Worm (Caenorhabditis elegans) whole organism, L4/young adult: ENCODE measurements around the gene nhr-44.

Experiments used
- W03F9.2 ChIP-seq: fragments of 150-350 bp; optimal IDR thresholded peaks from 2 replicates; lab custom pipeline; 2014; ENCODE audit warnings: missing biosample characterization, missing genetic modification characterization
- dao-5 ChIP-seq: sonication (generic microtip); optimal IDR thresholded peaks from 2 replicates; lab custom pipeline; 2016; ENCODE audit warnings: missing genotype, missing genetic modification characterization, moderate library complexity, missing compliant biosample characterization
- him-1 ChIP-seq: sonication (generic microtip); optimal IDR thresholded peaks from 2 replicates; lab custom pipeline; 2016; ENCODE audit warnings: missing genotype, missing genetic modification reagents, missing genetic modification characterization, missing compliant biosample characterization

nhr-44 gene

DNA sequence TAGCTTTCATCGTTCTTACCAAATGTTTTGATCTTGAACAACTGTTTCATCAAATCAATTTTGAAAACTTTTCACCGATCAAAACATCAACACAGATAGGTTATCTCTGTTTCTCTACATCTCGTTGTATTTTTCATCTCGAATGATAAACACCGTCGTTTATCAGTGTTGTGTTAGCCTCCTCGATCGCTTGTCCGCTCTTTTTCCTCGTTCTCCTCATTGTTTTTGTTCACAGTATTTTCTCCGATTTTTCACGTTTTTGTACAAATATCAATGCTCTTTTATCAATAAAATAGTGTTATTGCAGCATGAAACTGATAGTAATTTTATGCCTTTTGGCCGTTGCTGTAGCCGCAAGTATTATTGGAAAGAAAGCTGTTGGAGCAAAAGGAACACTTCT is 41.1 kb downstream of the nhr-44 start, which contains the start of gene ttr-47:
Gene ttr-47 (plus strand): TSS at position 308 of the 400 bp plus-strand sequence.
- TF ChIP-seq W03F9.2 (tag; lab: Kevin White, UChicago) (no peak), him-1 (no peak), dao-5 (tag; lab: Kevin White, UChicago) (no peak)

DNA sequence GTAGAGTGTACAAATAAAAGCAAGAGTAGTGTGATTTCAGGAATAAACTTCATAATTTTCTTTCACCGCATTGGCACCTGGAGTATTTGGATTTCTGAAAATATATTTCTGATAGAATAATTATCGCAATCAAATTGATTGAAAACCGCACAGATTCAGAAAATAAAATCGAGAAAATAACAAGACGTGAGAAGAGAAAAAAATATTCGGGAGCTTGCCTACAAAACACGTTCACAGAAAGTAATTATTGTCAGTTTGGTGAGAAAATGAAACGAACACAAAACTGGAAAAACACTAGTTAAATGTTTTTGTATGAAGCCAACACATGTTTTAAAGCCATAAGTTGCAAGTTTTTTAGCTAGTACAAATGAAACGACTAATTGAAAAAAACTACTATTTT is 50.0 kb downstream of the nhr-44 start, which contains the start of gene mod-1:
Gene mod-1 (minus strand): TSS at position 101 of the 400 bp plus-strand sequence.
- TF ChIP-seq dao-5 (tag; lab: Kevin White, UChicago) (no peak), him-1 (no peak), W03F9.2 (tag; lab: Kevin White, UChicago) (no peak)
